Worm (Caenorhabditis elegans): ENCODE data around the gene F25H8.2.

ce11 chrIV:9953333-9953732 lies 21.3 kb downstream of the F25H8.2 start, which contains the start of gene gon-1:
- no peak for TF ChIP-seq fos-1 (tag; optimal IDR thresholded peaks at IDR 0.05)
- no peak for TF ChIP-seq ceh-28 (tag; optimal IDR thresholded peaks at IDR 0.05)
- TF ChIP-seq nhr-25 (tag; optimal IDR thresholded peaks at IDR 0.05), result no peak
- no peak for TF ChIP-seq pha-4 (tag; optimal IDR thresholded peaks at IDR 0.05)
- no peak for TF ChIP-seq lin-15B (tag; optimal IDR thresholded peaks at IDR 0.05)
- TF ChIP-seq snpc-4 (tag; optimal IDR thresholded peaks at IDR 0.05), result no peak
- no peak for TF ChIP-seq elt-1 (tag; optimal IDR thresholded peaks at IDR 0.05)
- TF ChIP-seq unc-62 (GFP tag; optimal IDR thresholded peaks at IDR 0.05), result no peak
- no peak for TF ChIP-seq pqm-1 (tag; optimal IDR thresholded peaks at IDR 0.05)
